Worm (Caenorhabditis elegans): Measurements from ENCODE around the gene C12D5.10.

The C12D5.10 gene

ce11 chrV:7734909-7735308 is 41.6 kb upstream of the C12D5.10 start, which contains the start of gene clic-1:
clic-1 (minus strand) TSS chrV:7734911.
- TF ChIP-seq ceh-39 (tag; optimal IDR thresholded peaks at IDR 0.05) (peak; percentile 57), sptf-1 (tag; optimal IDR thresholded peaks at IDR 0.05) (no peak), pha-4 (tag; optimal IDR thresholded peaks at IDR 0.05) (peak; percentile 58), mls-2 (tag; optimal IDR thresholded peaks at IDR 0.05) (peak; percentile 32), elt-1 (tag; optimal IDR thresholded peaks at IDR 0.05; ENCODE audit: borderline replicate concordance, insufficient read depth) (no peak), nhr-28 (tag; optimal IDR thresholded peaks at IDR 0.05) (no peak), lin-13 (tag; optimal IDR thresholded peaks at IDR 0.05) (peak; percentile 30), mep-1 (tag; optimal IDR thresholded peaks at IDR 0.05) (peak; percentile 85), cnd-1 (tag; optimal IDR thresholded peaks at IDR 0.05) (peak; percentile 52), ces-1 (GFP tag; optimal IDR thresholded peaks at IDR 0.05) (peak; percentile 65), mab-5 (tag; optimal IDR thresholded peaks at IDR 0.05) (peak; percentile 41), unc-62 (GFP tag; optimal IDR thresholded peaks at IDR 0.05) (peak; percentile 44), lsy-2 (tag; optimal IDR thresholded peaks at IDR 0.05) (peak; percentile 56), hlh-1 (tag; optimal IDR thresholded peaks at IDR 0.05) (peak; percentile 77), ham-2 (GFP tag; optimal IDR thresholded peaks at IDR 0.05) (peak; percentile 54), nhr-237 (tag; optimal IDR thresholded peaks at IDR 0.05) (peak; percentile 74), snpc-4 (tag; optimal IDR thresholded peaks at IDR 0.05) (no peak)

ce11 chrV:7733240-7733765 is 40.0 kb upstream of the C12D5.10 start:
- TF ChIP-seq snpc-4 (tag; optimal IDR thresholded peaks at IDR 0.05) (no peak), ztf-11 (tag; optimal IDR thresholded peaks at IDR 0.05) (no peak), mep-1 (tag; optimal IDR thresholded peaks at IDR 0.05) (no peak), lin-13 (tag; optimal IDR thresholded peaks at IDR 0.05) (no peak), hlh-1 (tag; optimal IDR thresholded peaks at IDR 0.05) (no peak), bed-3 (GFP tag; optimal IDR thresholded peaks at IDR 0.05) (no peak), sem-2 (GFP tag; optimal IDR thresholded peaks at IDR 0.05) (no peak)

- TF ChIP-seq snpc-4 (tag; optimal IDR thresholded peaks at IDR 0.05): no peak
- peak; percentile 34 for TF ChIP-seq sptf-1 (tag; optimal IDR thresholded peaks at IDR 0.05)
- TF ChIP-seq mls-2 (tag; optimal IDR thresholded peaks at IDR 0.05): peak; percentile 39
- TF ChIP-seq drap-1 (GFP tag; optimal IDR thresholded peaks at IDR 0.05): peak; percentile 5
- peak; percentile 21 for TF ChIP-seq ceh-83 (GFP tag; optimal IDR thresholded peaks at IDR 0.05)
- no peak for TF ChIP-seq ztf-11 (tag; optimal IDR thresholded peaks at IDR 0.05)
- no peak for TF ChIP-seq nhr-28 (tag; optimal IDR thresholded peaks at IDR 0.05)
These were observed 37.2 kb upstream of the C12D5.10 start for ce11 chrV:7730488-7730887.

ce11 chrV:7728679-7729027 is 35.4 kb upstream of the C12D5.10 start, which contains the start of gene Y97E10C.1:
Y97E10C.1 (plus strand) TSS chrV:7728879.
- TF ChIP-seq nhr-28 (tag; optimal IDR thresholded peaks at IDR 0.05): no peak
- TF ChIP-seq tbx-8 (GFP tag; optimal IDR thresholded peaks at IDR 0.05): no peak
- TF ChIP-seq ceh-43 (GFP tag; optimal IDR thresholded peaks at IDR 0.05): no peak
- TF ChIP-seq pha-4 (tag; optimal IDR thresholded peaks at IDR 0.05): no peak
- no peak for TF ChIP-seq elt-3 (tag; optimal IDR thresholded peaks at IDR 0.05)
- TF ChIP-seq unc-62 (GFP tag; optimal IDR thresholded peaks at IDR 0.05): no peak
- TF ChIP-seq nhr-237 (tag; optimal IDR thresholded peaks at IDR 0.05): no peak
- no peak for TF ChIP-seq ces-1 (GFP tag; optimal IDR thresholded peaks at IDR 0.05)
- TF ChIP-seq nhr-76 (tag; optimal IDR thresholded peaks at IDR 0.05): no peak
- no peak for TF ChIP-seq lin-32 (GFP tag; optimal IDR thresholded peaks at IDR 0.05)
- no peak for TF ChIP-seq unc-120 (tag; optimal IDR thresholded peaks at IDR 0.05; ENCODE audit: poor library complexity, severe bottlenecking)

- peak; percentile 50 for TF ChIP-seq blmp-1 (tag; optimal IDR thresholded peaks at IDR 0.05)
- no peak for TF ChIP-seq hlh-1 (tag; optimal IDR thresholded peaks at IDR 0.05)
- no peak for TF ChIP-seq unc-39 (tag; optimal IDR thresholded peaks at IDR 0.05)
- TF ChIP-seq ces-1 (GFP tag; optimal IDR thresholded peaks at IDR 0.05): peak; percentile 93
- TF ChIP-seq lsy-2 (tag; optimal IDR thresholded peaks at IDR 0.05): peak; percentile 5
- TF ChIP-seq lin-32 (GFP tag; optimal IDR thresholded peaks at IDR 0.05): no peak
- no peak for TF ChIP-seq ztf-11 (tag; optimal IDR thresholded peaks at IDR 0.05)
- no peak for TF ChIP-seq nhr-237 (tag; optimal IDR thresholded peaks at IDR 0.05)
- no peak for TF ChIP-seq unc-62 (GFP tag; optimal IDR thresholded peaks at IDR 0.05)
- peak; percentile 49 for TF ChIP-seq mab-5 (tag; optimal IDR thresholded peaks at IDR 0.05)
- no peak for TF ChIP-seq ceh-43 (GFP tag; optimal IDR thresholded peaks at IDR 0.05)
- no peak for TF ChIP-seq tbx-8 (GFP tag; optimal IDR thresholded peaks at IDR 0.05)
- TF ChIP-seq nhr-12 (tag; optimal IDR thresholded peaks at IDR 0.05): no peak
- TF ChIP-seq nhr-28 (tag; optimal IDR thresholded peaks at IDR 0.05): no peak
- TF ChIP-seq zip-8 (tag; optimal IDR thresholded peaks at IDR 0.05): no peak
- no peak for TF ChIP-seq nhr-2 (tag; optimal IDR thresholded peaks at IDR 0.05)
- no peak for TF ChIP-seq lin-13 (tag; optimal IDR thresholded peaks at IDR 0.05)
- TF ChIP-seq M03D4.4 (tag; optimal IDR thresholded peaks at IDR 0.05): no peak
- no peak for TF ChIP-seq ceh-83 (GFP tag; optimal IDR thresholded peaks at IDR 0.05)
- TF ChIP-seq sptf-1 (tag; optimal IDR thresholded peaks at IDR 0.05): peak; percentile 12
- no peak for TF ChIP-seq bed-3 (GFP tag; optimal IDR thresholded peaks at IDR 0.05)
- TF ChIP-seq elt-1 (tag; optimal IDR thresholded peaks at IDR 0.05; ENCODE audit: borderline replicate concordance, insufficient read depth): no peak
- TF ChIP-seq cnd-1 (tag; optimal IDR thresholded peaks at IDR 0.05): no peak
- TF ChIP-seq mep-1 (tag; optimal IDR thresholded peaks at IDR 0.05): no peak
- no peak for TF ChIP-seq flh-1 (GFP tag; optimal IDR thresholded peaks at IDR 0.05)
- TF ChIP-seq ceh-39 (tag; optimal IDR thresholded peaks at IDR 0.05): no peak
- TF ChIP-seq drap-1 (GFP tag; optimal IDR thresholded peaks at IDR 0.05): no peak
- no peak for TF ChIP-seq sem-2 (GFP tag; optimal IDR thresholded peaks at IDR 0.05)
- no peak for TF ChIP-seq snpc-4 (tag; optimal IDR thresholded peaks at IDR 0.05)
- peak; percentile 64 for TF ChIP-seq ham-2 (GFP tag; optimal IDR thresholded peaks at IDR 0.05)
- TF ChIP-seq pha-4 (tag; optimal IDR thresholded peaks at IDR 0.05): peak; percentile 16
- no peak for TF ChIP-seq nhr-76 (tag; optimal IDR thresholded peaks at IDR 0.05)
- peak; percentile 97 for TF ChIP-seq unc-120 (tag; optimal IDR thresholded peaks at IDR 0.05; ENCODE audit: poor library complexity, severe bottlenecking)
- TF ChIP-seq mls-2 (tag; optimal IDR thresholded peaks at IDR 0.05): peak; percentile 58
These were observed 34.8 kb upstream of the C12D5.10 start for ce11 chrV:7728003-7728678.

All from whole organism, mixed stage, embryonic.